Worm (Caenorhabditis elegans): ENCODE results near the gene Y102A5C.36.

DNA sequence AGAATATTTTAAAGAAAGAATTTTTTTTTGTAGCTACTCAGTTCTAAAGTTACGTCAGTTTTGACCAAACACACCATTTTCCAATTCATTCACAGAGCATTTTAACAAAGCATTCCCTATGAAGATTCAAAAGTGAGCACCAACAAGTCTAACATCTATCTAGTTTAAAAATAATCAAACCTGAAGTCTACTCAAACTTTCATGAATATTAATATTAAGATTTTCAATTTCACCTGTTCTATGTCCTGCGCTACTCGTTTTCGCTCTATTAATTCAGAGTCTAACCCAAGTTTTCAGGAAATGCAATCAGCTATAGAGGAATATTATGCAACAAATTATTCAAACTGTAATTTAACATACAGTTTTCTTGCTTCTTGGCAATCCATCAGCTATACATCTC, 44.9 kb upstream of the Y102A5C.36 start, which contains the start of gene srh-119:
- TF ChIP-seq unc-39 (tag; optimal IDR thresholded peaks at IDR 0.05) (no peak), nhr-67 (tag; optimal IDR thresholded peaks at IDR 0.05) (no peak), zag-1 (tag; optimal IDR thresholded peaks at IDR 0.05) (no peak), ztf-11 (tag; optimal IDR thresholded peaks at IDR 0.05) (no peak), nhr-76 (tag; optimal IDR thresholded peaks at IDR 0.05) (no peak), nhr-237 (tag; optimal IDR thresholded peaks at IDR 0.05) (no peak), nhr-28 (tag; optimal IDR thresholded peaks at IDR 0.05) (no peak), lin-15B (tag; optimal IDR thresholded peaks at IDR 0.05) (no peak), ceh-9 (tag; optimal IDR thresholded peaks at IDR 0.05) (no peak)

Data from whole organism, L3 larva.